Worm (Caenorhabditis elegans) whole organism, L1 larva: Measurements from ENCODE around the gene chat-1.

Experiments
- aha-1 ChIP-seq: fragments of 150-350 bp; optimal IDR thresholded peaks from 2 replicates; lab custom pipeline; 2014; ENCODE audit warnings: missing biosample characterization, missing genetic modification characterization
- egl-13 ChIP-seq: sonication (generic microtip); optimal IDR thresholded peaks from 2 replicates; lab custom pipeline; 2016; ENCODE audit warnings: missing genotype, missing genetic modification reagents, missing genetic modification characterization, missing compliant biosample characterization
- ets-5 ChIP-seq: fragments of 200-800 bp; sonication (Bioruptor generic); IDR thresholded peaks from 2 replicates; pipeline ENCODE4 v1.3.6; 2022; ENCODE audit warnings: missing genetic modification characterization, missing compliant biosample characterization
- hlh-17 ChIP-seq: fragments of 200-800 bp; sonication (Bioruptor generic); optimal IDR thresholded peaks from 2 replicates; lab custom pipeline; 2018; ENCODE audit warnings: missing genetic modification characterization, mild to moderate bottlenecking, missing compliant biosample characterization, moderate library complexity, borderline replicate concordance
- mep-1 ChIP-seq: fragments of 150-350 bp; optimal IDR thresholded peaks from 2 replicates; lab custom pipeline; 2014; ENCODE audit warnings: missing biosample characterization, missing genetic modification characterization
- nhr-76 ChIP-seq: sonication (generic microtip); optimal IDR thresholded peaks from 2 replicates; lab custom pipeline; 2017; ENCODE audit warnings: missing biosample characterization, missing genetic modification characterization
- nhr-84 ChIP-seq: sonication (generic microtip); optimal IDR thresholded peaks from 2 replicates; lab custom pipeline; 2017; ENCODE audit warnings: missing biosample characterization, missing genetic modification characterization
- pax-3 ChIP-seq: fragments of 200-800 bp; sonication (Bioruptor generic); optimal IDR thresholded peaks from 2 replicates; lab custom pipeline; 2018; ENCODE audit warnings: mild to moderate bottlenecking, missing genetic modification characterization, moderate library complexity, missing compliant biosample characterization
- tbx-2 ChIP-seq: sonication (generic microtip); optimal IDR thresholded peaks from 2 replicates; lab custom pipeline; 2016; ENCODE audit warnings: missing genetic modification characterization, missing compliant biosample characterization
- tlp-1 ChIP-seq: fragments of 150-350 bp; optimal IDR thresholded peaks from 2 replicates; lab custom pipeline; 2014; ENCODE audit warnings: missing biosample characterization, missing genetic modification characterization

- no peak for TF ChIP-seq mep-1 (tag; lab: Kevin White, UChicago)
- TF ChIP-seq tlp-1 (tag; lab: Kevin White, UChicago): no peak
- TF ChIP-seq nhr-84 (tag; lab: Kevin White, UChicago): no peak
- TF ChIP-seq pax-3: no peak
- no peak for TF ChIP-seq nhr-76
- peak; percentile 40 for TF ChIP-seq tbx-2 (tag; lab: Kevin White, UChicago)
- TF ChIP-seq ets-5 (GFP tag; lab: Robert Waterston, UW): no peak
- TF ChIP-seq egl-13 (tag; lab: Kevin White, UChicago): no peak
- TF ChIP-seq aha-1 (tag; lab: Kevin White, UChicago): no peak
- TF ChIP-seq hlh-17 (GFP tag; lab: Kevin White, UChicago): no peak
Measured at ce11 chrIV:4407055-4407461, 40.1 kb upstream of the chat-1 start.
